Worm (Caenorhabditis elegans) whole organism, L1 larva: ENCODE data around the gene bre-1.

Experiments
- ama-1 ChIP-seq: fragments of 150-350 bp; optimal IDR thresholded peaks from 2 replicates; lab custom pipeline; 2014
- lin-35 ChIP-seq, 2 experiments: fragments of 150-350 bp; optimal IDR thresholded peaks; 2 replicates each; lab custom pipeline; 2014; ENCODE audit warnings: missing biosample characterization in 2 of 2, missing genetic modification characterization in 2 of 2, missing genetic modification reagents in 2 of 2

- TF ChIP-seq lin-35 (GFP tag; optimal IDR thresholded peaks at IDR 0.05; lab: Kevin White, UChicago) (no peak), ama-1 (lab: Kevin White, UChicago) (no peak)
Measured at ce11 chrIV:8992786-8993185, 5.7 kb downstream of the bre-1 start, which contains the start of gene mltn-12.
